Fruit fly (Drosophila melanogaster) whole organism, embryonic: Measurements from ENCODE around the gene CG4301.

Source experiments
- Bdp1 ChIP-seq: fragments of 200-800 bp; sonication (Bioruptor generic); optimal IDR thresholded peaks from 3 replicates; lab custom pipeline; 2016; ENCODE audit warnings: missing biosample characterization, missing genetic modification characterization
- Bgb ChIP-seq: fragments of 200-800 bp; sonication (Bioruptor generic); IDR thresholded peaks from 2 replicates; pipeline ENCODE4 v1.3.6; 2022; ENCODE audit warnings: missing biosample characterization, missing genetic modification characterization; ENCODE audit not compliant: partially characterized antibody
- CG10274 ChIP-seq: fragments of 200-800 bp; sonication (Bioruptor generic); optimal IDR thresholded peaks from 3 replicates; lab custom pipeline; 2017; ENCODE audit warnings: missing biosample characterization, mild to moderate bottlenecking, missing genetic modification characterization
- CG10979 ChIP-seq: fragments of 200-800 bp; sonication (Bioruptor generic); optimal IDR thresholded peaks from 2 replicates; lab custom pipeline; 2018; ENCODE audit warnings: missing biosample characterization, mild to moderate bottlenecking, missing genetic modification characterization, moderate library complexity
- CG12155 ChIP-seq: fragments of 200-800 bp; sonication (Bioruptor generic); optimal IDR thresholded peaks from 3 replicates; lab custom pipeline; 2016; ENCODE audit warnings: missing biosample characterization, missing genetic modification characterization
- CG14710 ChIP-seq: fragments of 200-800 bp; sonication (Bioruptor generic); optimal IDR thresholded peaks from 3 replicates; lab custom pipeline; 2019; ENCODE audit warnings: missing biosample characterization, mild to moderate bottlenecking, missing genetic modification characterization, moderate library complexity
- CG15011 ChIP-seq: fragments of 200-800 bp; sonication (Bioruptor generic); optimal IDR thresholded peaks from 3 replicates; lab custom pipeline; 2018; ENCODE audit warnings: missing biosample characterization, mild to moderate bottlenecking, missing genetic modification characterization
- CG15514 ChIP-seq: fragments of 200-800 bp; sonication (Bioruptor generic); optimal IDR thresholded peaks from 3 replicates; lab custom pipeline; 2017; ENCODE audit warnings: missing biosample characterization, missing genetic modification characterization, mild to moderate bottlenecking, moderate library complexity, missing genetic modification reagents
- CG1647 ChIP-seq: fragments of 200-800 bp; sonication (Bioruptor generic); optimal IDR thresholded peaks from 3 replicates; lab custom pipeline; 2016; ENCODE audit warnings: missing biosample characterization, missing genetic modification characterization
- CG30403 ChIP-seq: fragments of 200-800 bp; sonication (Bioruptor generic); optimal IDR thresholded peaks from 3 replicates; lab custom pipeline; 2016; ENCODE audit warnings: missing biosample characterization, missing genetic modification characterization
- CG3065 ChIP-seq: fragments of 200-800 bp; sonication (Bioruptor generic); optimal IDR thresholded peaks from 2 replicates; lab custom pipeline; 2016; ENCODE audit warnings: missing biosample characterization, missing genetic modification characterization
- CG4854 ChIP-seq: fragments of 200-800 bp; sonication (Bioruptor generic); optimal IDR thresholded peaks from 2 replicates; lab custom pipeline; 2016; ENCODE audit warnings: missing biosample characterization, missing genetic modification characterization, inconsistent platforms
- CG6654 ChIP-seq: fragments of 200-800 bp; sonication (Bioruptor generic); optimal IDR thresholded peaks from 2 replicates; lab custom pipeline; 2017; ENCODE audit warnings: missing biosample characterization, mild to moderate bottlenecking, missing genetic modification characterization
- CG6683 ChIP-seq: fragments of 200-800 bp; sonication (Bioruptor generic); optimal IDR thresholded peaks from 2 replicates; lab custom pipeline; 2017; ENCODE audit warnings: missing biosample characterization, mild to moderate bottlenecking, missing genetic modification characterization, missing genetic modification reagents
- CG9609 ChIP-seq: fragments of 200-800 bp; sonication (Bioruptor generic); optimal IDR thresholded peaks from 3 replicates; lab custom pipeline; 2016; ENCODE audit warnings: missing biosample characterization, missing genetic modification characterization
- Dfd ChIP-seq, 2 experiments: fragments of >200 bp; optimal IDR thresholded peaks; 2 replicates each; lab custom pipeline; 2017; ENCODE audit warnings: missing biosample characterization in 2 of 2, missing genetic modification characterization in 2 of 2
- Dll ChIP-seq: fragments of 200-800 bp; sonication (Bioruptor generic); IDR thresholded peaks from 4 replicates; pipeline ENCODE4 v1.3.6; 2022; ENCODE audit warnings: missing biosample characterization, missing genetic modification characterization; ENCODE audit not compliant: partially characterized antibody
- Drgx ChIP-seq: fragments of 200-800 bp; sonication (Bioruptor generic); IDR thresholded peaks from 2 replicates; pipeline ENCODE4 v1.3.6; 2022; ENCODE audit warnings: missing biosample characterization, missing genetic modification characterization
- Eip74EF ChIP-seq, 2 experiments: fragments of 200-800 bp in 1 of 2; fragments of >200 bp in 1 of 2; sonication (Bioruptor generic) in 1 of 2; optimal IDR thresholded peaks; 2 replicates each; lab custom pipeline; 2017 to 2019; ENCODE audit warnings: missing biosample characterization in 2 of 2, missing genetic modification characterization in 2 of 2, mild to moderate bottlenecking in 1 of 2, moderate library complexity in 1 of 2
- H2.0 ChIP-seq: fragments of 200-800 bp; sonication (Bioruptor generic); IDR thresholded peaks from 2 replicates; pipeline ENCODE4 v1.3.6; 2022; ENCODE audit warnings: missing biosample characterization, missing genetic modification characterization
- HLH54F ChIP-seq: fragments of 200-800 bp; sonication (Bioruptor generic); optimal IDR thresholded peaks from 3 replicates; lab custom pipeline; 2016; ENCODE audit warnings: missing biosample characterization, missing genetic modification characterization
- Lim3 ChIP-seq: fragments of 200-800 bp; sonication (Bioruptor generic); IDR thresholded peaks from 2 replicates; pipeline ENCODE4 v1.3.6; 2022; ENCODE audit warnings: missing biosample characterization, missing genetic modification characterization
- Ptx1 ChIP-seq: fragments of 200-800 bp; sonication (Bioruptor generic); IDR thresholded peaks from 2 replicates; pipeline ENCODE4 v1.3.6; 2022; ENCODE audit warnings: missing biosample characterization, missing genetic modification characterization
- Ravus ChIP-seq: fragments of 200-800 bp; sonication (Bioruptor generic); IDR thresholded peaks from 2 replicates; pipeline ENCODE4 v1.3.6; 2022; ENCODE audit warnings: missing biosample characterization, missing genetic modification characterization
- Sox102F ChIP-seq: fragments of 200-800 bp; sonication (Bioruptor generic); optimal IDR thresholded peaks from 2 replicates; lab custom pipeline; 2018; ENCODE audit warnings: missing biosample characterization, mild to moderate bottlenecking, missing genetic modification characterization, moderate library complexity
- Spps ChIP-seq: fragments of 200-800 bp; sonication (Bioruptor generic); optimal IDR thresholded peaks from 2 replicates; lab custom pipeline; 2018; ENCODE audit warnings: missing biosample characterization, mild to moderate bottlenecking, missing genetic modification characterization
- Sry-δ ChIP-seq: fragments of 200-800 bp; sonication (Bioruptor generic); optimal IDR thresholded peaks from 2 replicates; lab custom pipeline; 2016; ENCODE audit warnings: missing biosample characterization, missing genetic modification characterization
- Taf1 ChIP-seq: fragments of 200-800 bp; sonication (Bioruptor generic); IDR thresholded peaks from 2 replicates; pipeline ENCODE4 v1.3.6; 2022; ENCODE audit warnings: missing biosample characterization, missing genetic modification characterization
- bigmax ChIP-seq: fragments of 200-800 bp; sonication (Bioruptor generic); optimal IDR thresholded peaks from 2 replicates; lab custom pipeline; 2018; ENCODE audit warnings: missing biosample characterization, mild to moderate bottlenecking, missing genetic modification characterization
- cad ChIP-seq: fragments of >200 bp; optimal IDR thresholded peaks from 2 replicates; lab custom pipeline; 2017; ENCODE audit warnings: missing biosample characterization, missing genetic modification characterization
- ci ChIP-seq: fragments of 200-800 bp; sonication (Bioruptor generic); IDR thresholded peaks from 3 replicates; pipeline ENCODE4 v1.3.6; 2022; ENCODE audit warnings: missing biosample characterization, missing genetic modification characterization
- crc ChIP-seq: fragments of 200-800 bp; sonication (Bioruptor generic); optimal IDR thresholded peaks from 2 replicates; lab custom pipeline; 2016; ENCODE audit warnings: missing biosample characterization, missing genetic modification characterization
- dmrt11E ChIP-seq: fragments of 200-800 bp; sonication (Bioruptor generic); optimal IDR thresholded peaks from 3 replicates; lab custom pipeline; 2018; ENCODE audit warnings: missing biosample characterization, mild to moderate bottlenecking, missing genetic modification characterization, moderate library complexity
- esg ChIP-seq: fragments of 200-800 bp; sonication (Bioruptor generic); conservative IDR thresholded peaks from 2 replicates; pipeline ENCODE4 v1.3.6; 2022; ENCODE audit warnings: missing biosample characterization, missing genetic modification characterization
- gcm2 ChIP-seq: fragments of 200-800 bp; sonication (Bioruptor generic); optimal IDR thresholded peaks from 2 replicates; lab custom pipeline; 2016; ENCODE audit warnings: missing biosample characterization, missing genetic modification characterization
- gem ChIP-seq: fragments of 200-800 bp; sonication (Bioruptor generic); optimal IDR thresholded peaks from 2 replicates; lab custom pipeline; 2019; ENCODE audit warnings: missing biosample characterization, mild to moderate bottlenecking, missing genetic modification characterization, moderate library complexity
- gfzf ChIP-seq: fragments of 200-800 bp; sonication (Bioruptor generic); optimal IDR thresholded peaks from 2 replicates; lab custom pipeline; 2016; ENCODE audit warnings: missing biosample characterization, mild to moderate bottlenecking, missing genetic modification characterization, moderate library complexity
- ham ChIP-seq: fragments of 200-800 bp; sonication (Bioruptor generic); IDR thresholded peaks from 2 replicates; pipeline ENCODE4 v1.3.6; 2022; ENCODE audit warnings: missing biosample characterization, missing genetic modification characterization
- her ChIP-seq: fragments of 200-800 bp; sonication (Bioruptor generic); optimal IDR thresholded peaks from 2 replicates; lab custom pipeline; 2016; ENCODE audit warnings: missing biosample characterization, missing genetic modification characterization
- kay ChIP-seq: fragments of 200-800 bp; sonication (Bioruptor generic); optimal IDR thresholded peaks from 2 replicates; lab custom pipeline; 2016; ENCODE audit warnings: missing biosample characterization, missing genetic modification characterization
- luna ChIP-seq: fragments of 200-800 bp; sonication (Bioruptor generic); optimal IDR thresholded peaks from 2 replicates; lab custom pipeline; 2016; ENCODE audit warnings: missing biosample characterization, missing genetic modification characterization
- nerfin-2 ChIP-seq: fragments of 200-800 bp; sonication (Bioruptor generic); IDR thresholded peaks from 2 replicates; pipeline ENCODE4 v1.3.6; 2022; ENCODE audit warnings: missing biosample characterization, missing genetic modification characterization; ENCODE audit not compliant: partially characterized antibody
- sens-2 ChIP-seq: fragments of 200-800 bp; sonication (Bioruptor generic); IDR thresholded peaks from 2 replicates; pipeline ENCODE4 v1.3.6; 2022; ENCODE audit warnings: missing biosample characterization, missing genetic modification characterization
- seq ChIP-seq: fragments of 200-800 bp; sonication (Bioruptor generic); IDR thresholded peaks from 2 replicates; pipeline ENCODE4 v1.3.6; 2022; ENCODE audit warnings: missing biosample characterization, missing genetic modification characterization
- slbo ChIP-seq: fragments of 200-800 bp; sonication (Bioruptor generic); IDR thresholded peaks from 2 replicates; pipeline ENCODE4 v1.3.6; 2022; ENCODE audit warnings: missing biosample characterization, missing genetic modification characterization
- slp2 ChIP-seq: fragments of 200-800 bp; sonication (Bioruptor generic); optimal IDR thresholded peaks from 2 replicates; lab custom pipeline; 2016; ENCODE audit warnings: missing biosample characterization, missing genetic modification characterization
- sug ChIP-seq: fragments of 200-800 bp; optimal IDR thresholded peaks from 2 replicates; lab custom pipeline; 2019; ENCODE audit warnings: missing biosample characterization, mild to moderate bottlenecking, missing genetic modification characterization, moderate library complexity
- toy ChIP-seq: fragments of 200-800 bp; sonication (Bioruptor generic); IDR thresholded peaks from 2 replicates; pipeline ENCODE4 v1.3.6; 2022; ENCODE audit warnings: missing biosample characterization, missing genetic modification characterization
- unpg ChIP-seq: fragments of 200-800 bp; sonication (Bioruptor generic); optimal IDR thresholded peaks from 3 replicates; lab custom pipeline; 2018; ENCODE audit warnings: missing biosample characterization, mild to moderate bottlenecking, missing genetic modification characterization, moderate library complexity
- zen ChIP-seq: fragments of 200-800 bp; sonication (Bioruptor generic); optimal IDR thresholded peaks from 3 replicates; lab custom pipeline; 2018; ENCODE audit warnings: missing biosample characterization, mild to moderate bottlenecking, missing genetic modification characterization, moderate library complexity

CG4301 gene

dm6 chrX:16448252-16449191, 43.2 kb downstream of the CG4301 start, which contains the start of the genes CG34015 and eIF4H1 (continued):
- no peak for TF ChIP-seq slbo (GFP tag; lab: Robert Waterston, UW)
- no peak for TF ChIP-seq gem
- no peak for TF ChIP-seq esg (GFP tag; lab: Robert Waterston, UW)
- TF ChIP-seq nerfin-2 (GFP tag; lab: Robert Waterston, UW): no peak
- peak; percentile 72 for TF ChIP-seq Sry-δ (GFP tag; lab: Kevin White, UChicago)
- peak; percentile 72 for TF ChIP-seq gfzf (GFP tag; lab: Kevin White, UChicago)
- TF ChIP-seq CG9609 (GFP tag; lab: Kevin White, UChicago): no peak
- no peak for TF ChIP-seq CG3065 (GFP tag; lab: Kevin White, UChicago)
- TF ChIP-seq CG15514: peak; percentile 40
- TF ChIP-seq CG4854 (GFP tag; lab: Kevin White, UChicago): no peak
- TF ChIP-seq luna (GFP tag; lab: Kevin White, UChicago): no peak
- TF ChIP-seq HLH54F (GFP tag; lab: Kevin White, UChicago): no peak
- TF ChIP-seq slp2 (GFP tag; lab: Kevin White, UChicago): no peak
- TF ChIP-seq zen (tag; lab: Kevin White, UChicago): peak; percentile 32
- no peak for TF ChIP-seq H2.0 (GFP tag; lab: Robert Waterston, UW)
- TF ChIP-seq CG14710 (tag; lab: Kevin White, UChicago): peak; percentile 100
- no peak for TF ChIP-seq gcm2 (GFP tag; lab: Kevin White, UChicago)
- TF ChIP-seq kay (GFP tag; lab: Kevin White, UChicago): no peak
- TF ChIP-seq Eip74EF (GFP tag; optimal IDR thresholded peaks at IDR 0.05; lab: Kevin White, UChicago): no peak
- no peak for TF ChIP-seq CG12155 (GFP tag; lab: Kevin White, UChicago)
- no peak for TF ChIP-seq CG10274 (GFP tag; lab: Kevin White, UChicago)
- no peak for TF ChIP-seq CG30403 (GFP tag; lab: Kevin White, UChicago)
- no peak for TF ChIP-seq sens-2 (GFP tag; lab: Robert Waterston, UW)
- peak; percentile 8 for TF ChIP-seq bigmax
- no peak for TF ChIP-seq cad (GFP tag; lab: Kevin White, UChicago)
- TF ChIP-seq Sox102F (GFP tag; lab: Kevin White, UChicago): no peak
- no peak for TF ChIP-seq CG6683
- no peak for TF ChIP-seq her (GFP tag; lab: Kevin White, UChicago)
- TF ChIP-seq sug (tag; lab: Kevin White, UChicago): peak; percentile 7
- peak; percentile 74 for TF ChIP-seq Drgx
- TF ChIP-seq CG15011 (GFP tag; lab: Kevin White, UChicago): no peak
- TF ChIP-seq crc (GFP tag; lab: Kevin White, UChicago): no peak
- TF ChIP-seq Bgb (GFP tag; lab: Robert Waterston, UW): peak; percentile 66
- no peak for TF ChIP-seq CG10979
- no peak for TF ChIP-seq Ptx1
- peak; percentile 76 for TF ChIP-seq Dll
- no peak for TF ChIP-seq seq (GFP tag; lab: Robert Waterston, UW)
- TF ChIP-seq toy (GFP tag; lab: Robert Waterston, UW): no peak
- TF ChIP-seq Taf1 (GFP tag; lab: Robert Waterston, UW): no peak
- TF ChIP-seq Dfd (GFP tag; optimal IDR thresholded peaks at IDR 0.05; lab: Kevin White, UChicago): no peak
- TF ChIP-seq Bdp1: no peak
- no peak for TF ChIP-seq dmrt11E (tag; lab: Kevin White, UChicago)
- no peak for TF ChIP-seq Spps (tag; lab: Kevin White, UChicago)
- TF ChIP-seq ham: no peak
- TF ChIP-seq CG1647: no peak
- TF ChIP-seq Lim3 (GFP tag; lab: Robert Waterston, UW): no peak
- TF ChIP-seq Ravus (GFP tag; lab: Robert Waterston, UW): no peak
- no peak for TF ChIP-seq CG6654 (GFP tag; lab: Kevin White, UChicago)
- no peak for TF ChIP-seq ci (GFP tag; lab: Robert Waterston, UW)
- no peak for TF ChIP-seq unpg (GFP tag; lab: Kevin White, UChicago)
